Worm (Caenorhabditis elegans) whole organism, L2 larva: ENCODE measurements around the gene cest-35.2.

Source experiments
- F13H6.1 ChIP-seq: sonication (generic microtip); optimal IDR thresholded peaks from 2 replicates; lab custom pipeline; 2016; ENCODE audit warnings: missing genetic modification characterization, missing compliant biosample characterization
- ZK546.5 ChIP-seq: sonication (generic microtip); optimal IDR thresholded peaks from 2 replicates; lab custom pipeline; 2017; ENCODE audit warnings: missing biosample characterization, missing genetic modification characterization
- aly-2 ChIP-seq: fragments of 150-350 bp; optimal IDR thresholded peaks from 2 replicates; lab custom pipeline; 2014; ENCODE audit warnings: missing biosample characterization, missing genetic modification characterization
- ama-1 ChIP-seq: fragments of 150-350 bp; optimal IDR thresholded peaks from 2 replicates; lab custom pipeline; 2018; ENCODE audit warnings: inconsistent platforms
- blmp-1 ChIP-seq: sonication (generic microtip); optimal IDR thresholded peaks from 2 replicates; lab custom pipeline; 2017; ENCODE audit warnings: missing genetic modification characterization, mild to moderate bottlenecking, missing compliant biosample characterization, antibody characterized with exemption, moderate library complexity; ENCODE audit not compliant: insufficient read depth
- ceh-82 ChIP-seq: fragments of 150-350 bp; optimal IDR thresholded peaks from 2 replicates; lab custom pipeline; 2014; ENCODE audit warnings: missing biosample characterization, missing genetic modification characterization
- egl-27 ChIP-seq: sonication (generic microtip); optimal IDR thresholded peaks from 3 replicates; lab custom pipeline; 2017; ENCODE audit warnings: missing biosample characterization, missing genetic modification reagents, missing genetic modification characterization
- elt-1 ChIP-seq: fragments of 150-350 bp; optimal IDR thresholded peaks from 2 replicates; lab custom pipeline; 2014; ENCODE audit warnings: missing biosample characterization, missing genetic modification characterization
- elt-3 ChIP-seq: sonication (generic microtip); optimal IDR thresholded peaks from 2 replicates; lab custom pipeline; 2017; ENCODE audit warnings: missing biosample characterization, missing genetic modification characterization
- fos-1 ChIP-seq: fragments of 150-350 bp; optimal IDR thresholded peaks from 2 replicates; lab custom pipeline; 2014; ENCODE audit warnings: missing biosample characterization, missing genetic modification characterization
- lin-11 ChIP-seq: fragments of 150-350 bp; sonication (generic microtip); optimal IDR thresholded peaks from 2 replicates; lab custom pipeline; 2014; ENCODE audit warnings: missing biosample characterization, missing genetic modification characterization, inconsistent platforms, mixed read lengths
- lin-13 ChIP-seq: fragments of 150-350 bp; optimal IDR thresholded peaks from 2 replicates; lab custom pipeline; 2014; ENCODE audit warnings: missing biosample characterization, missing genetic modification reagents, missing genetic modification characterization
- lin-39 ChIP-seq: fragments of 150-350 bp; optimal IDR thresholded peaks from 2 replicates; lab custom pipeline; 2014; ENCODE audit warnings: missing biosample characterization, missing genetic modification reagents, missing genetic modification characterization
- lsy-2 ChIP-seq, 2 experiments: fragments of 150-350 bp in 1 of 2; sonication (generic microtip) in 1 of 2; optimal IDR thresholded peaks; 2 replicates each; lab custom pipeline; 2014 to 2017; ENCODE audit warnings: missing biosample characterization in 2 of 2, missing genetic modification characterization in 2 of 2
- mab-5 ChIP-seq: fragments of 150-350 bp; optimal IDR thresholded peaks from 2 replicates; lab custom pipeline; 2014; ENCODE audit warnings: missing biosample characterization, missing genetic modification characterization
- mbf-1 ChIP-seq: sonication (generic microtip); optimal IDR thresholded peaks from 2 replicates; lab custom pipeline; 2017; ENCODE audit warnings: missing biosample characterization, missing genetic modification characterization
- mdl-1 ChIP-seq, 2 experiments: fragments of 150-350 bp in 1 of 2; sonication (generic microtip) in 1 of 2; optimal IDR thresholded peaks; 2 replicates each; lab custom pipeline; 2017; ENCODE audit warnings: missing biosample characterization in 2 of 2, missing genetic modification characterization in 2 of 2
- nhr-10 ChIP-seq: sonication (generic microtip); optimal IDR thresholded peaks from 2 replicates; lab custom pipeline; 2017; ENCODE audit warnings: missing biosample characterization, missing genetic modification characterization
- nhr-12 ChIP-seq: fragments of 150-350 bp; optimal IDR thresholded peaks from 2 replicates; lab custom pipeline; 2014; ENCODE audit warnings: missing biosample characterization, missing genetic modification characterization
- nhr-129 ChIP-seq: fragments of 150-350 bp; optimal IDR thresholded peaks from 2 replicates; lab custom pipeline; 2014; ENCODE audit warnings: missing biosample characterization, missing genetic modification characterization
- nhr-23 ChIP-seq: fragments of 150-350 bp; optimal IDR thresholded peaks from 2 replicates; lab custom pipeline; 2014; ENCODE audit warnings: missing biosample characterization, missing genetic modification reagents, missing genetic modification characterization
- nhr-25 ChIP-seq: fragments of 150-350 bp; sonication (generic microtip); optimal IDR thresholded peaks from 3 replicates; lab custom pipeline; 2014; ENCODE audit warnings: missing biosample characterization, missing genetic modification characterization
- nhr-77 ChIP-seq: fragments of 150-350 bp; optimal IDR thresholded peaks from 2 replicates; lab custom pipeline; 2014; ENCODE audit warnings: missing biosample characterization, missing genetic modification characterization
- peb-1 ChIP-seq: fragments of 150-350 bp; optimal IDR thresholded peaks from 2 replicates; lab custom pipeline; 2014; ENCODE audit warnings: missing biosample characterization, missing genetic modification characterization
- sem-4 ChIP-seq: fragments of 150-350 bp; optimal IDR thresholded peaks from 2 replicates; lab custom pipeline; 2014; ENCODE audit warnings: missing biosample characterization, missing genetic modification reagents, missing genetic modification characterization
- skn-1 ChIP-seq: sonication (generic microtip); optimal IDR thresholded peaks from 2 replicates; lab custom pipeline; 2017; ENCODE audit warnings: missing biosample characterization, missing genetic modification characterization
- sma-9 ChIP-seq, 2 experiments: fragments of 150-350 bp in 1 of 2; sonication (generic microtip) in 1 of 2; optimal IDR thresholded peaks; 2 replicates each; lab custom pipeline; 2014 to 2016; ENCODE audit warnings: missing genetic modification characterization in 2 of 2, mild to moderate bottlenecking in 1 of 2, missing biosample characterization in 1 of 2, missing compliant biosample characterization in 1 of 2, missing genetic modification reagents in 1 of 2, moderate library complexity in 1 of 2
- snpc-4 ChIP-seq: fragments of 150-350 bp; optimal IDR thresholded peaks from 2 replicates; lab custom pipeline; 2014; ENCODE audit warnings: missing biosample characterization, missing genetic modification characterization
- unc-39 ChIP-seq: fragments of 150-350 bp; optimal IDR thresholded peaks from 2 replicates; lab custom pipeline; 2014; ENCODE audit warnings: missing biosample characterization, missing genetic modification characterization
- unc-55 ChIP-seq: fragments of 150-350 bp; sonication (generic microtip); optimal IDR thresholded peaks from 3 replicates; lab custom pipeline; 2014; ENCODE audit warnings: missing biosample characterization, missing genetic modification reagents, missing genetic modification characterization
- zag-1 ChIP-seq: fragments of 150-350 bp; optimal IDR thresholded peaks from 2 replicates; lab custom pipeline; 2014; ENCODE audit warnings: missing biosample characterization, missing genetic modification characterization
- ztf-1 ChIP-seq: fragments of 200-800 bp; sonication (Bioruptor generic); conservative IDR thresholded peaks from 2 replicates; pipeline ENCODE4 v1.3.6; 2022; ENCODE audit warnings: missing genetic modification characterization, missing compliant biosample characterization
- ztf-4 ChIP-seq: fragments of 150-350 bp; optimal IDR thresholded peaks from 2 replicates; lab custom pipeline; 2014; ENCODE audit warnings: missing biosample characterization, missing genetic modification characterization

The cest-35.2 gene

ce11 chrV:5265581-5265980 lies 28.6 kb upstream of the cest-35.2 start, which contains the start of the genes srt-69 and B0238.12:
Gene srt-69 (minus strand): TSS chrV:5265681.
Gene B0238.12 (plus strand): TSS chrV:5265844.
- no peak for TF ChIP-seq snpc-4 (tag; lab: Kevin White, UChicago)
- no peak for TF ChIP-seq lin-11 (tag; lab: Kevin White, UChicago)
- no peak for TF ChIP-seq sma-9 (GFP tag; optimal IDR thresholded peaks at IDR 0.05; lab: Kevin White, UChicago)
- TF ChIP-seq sma-9 (tag; optimal IDR thresholded peaks at IDR 0.05; lab: Kevin White, UChicago) = no peak
- TF ChIP-seq zag-1 (tag; lab: Kevin White, UChicago) = no peak
- TF ChIP-seq nhr-23 = no peak
- TF ChIP-seq nhr-25 (tag; lab: Kevin White, UChicago) = no peak
- TF ChIP-seq mdl-1 (tag; optimal IDR thresholded peaks at IDR 0.05; lab: Kevin White, UChicago) = no peak

- no peak for TF ChIP-seq peb-1
- no peak for TF ChIP-seq ztf-4 (tag; lab: Kevin White, UChicago)
- no peak for TF ChIP-seq nhr-129 (tag; lab: Kevin White, UChicago)
- no peak for TF ChIP-seq nhr-77 (tag; lab: Kevin White, UChicago)
- TF ChIP-seq aly-2 = no peak
- TF ChIP-seq lin-11 (tag; lab: Kevin White, UChicago) = no peak
- no peak for TF ChIP-seq lsy-2 (tag; optimal IDR thresholded peaks at IDR 0.05; lab: Kevin White, UChicago)
- no peak for TF ChIP-seq sma-9 (GFP tag; optimal IDR thresholded peaks at IDR 0.05; lab: Kevin White, UChicago)
- TF ChIP-seq sma-9 (tag; optimal IDR thresholded peaks at IDR 0.05; lab: Kevin White, UChicago) = no peak
- TF ChIP-seq unc-39 (tag; lab: Kevin White, UChicago) = no peak
- no peak for TF ChIP-seq nhr-12
- TF ChIP-seq skn-1 (tag; lab: Kevin White, UChicago) = no peak
- TF ChIP-seq snpc-4 (tag; lab: Kevin White, UChicago) = no peak
- TF ChIP-seq nhr-23 = no peak
- TF ChIP-seq elt-3 (tag; lab: Kevin White, UChicago) = no peak
- no peak for TF ChIP-seq F13H6.1 (tag; lab: Kevin White, UChicago)
- TF ChIP-seq ZK546.5 (tag; lab: Kevin White, UChicago) = no peak
- TF ChIP-seq nhr-25 (tag; lab: Kevin White, UChicago) = no peak
- TF ChIP-seq lin-39 (tag; lab: Kevin White, UChicago) = no peak
These were observed 26.0 kb upstream of the cest-35.2 start, which contains the start of gene cest-30 for ce11 chrV:5262999-5263398. Gene cest-30 (minus strand): TSS chrV:5263099.

ce11 chrV:5259448-5259847 lies 22.4 kb upstream of the cest-35.2 start, which contains the start of gene srt-70:
Gene srt-70 (minus strand): TSS chrV:5259548.
- no peak for TF ChIP-seq sem-4 (tag; lab: Kevin White, UChicago)
- no peak for TF ChIP-seq fos-1 (tag; lab: Kevin White, UChicago)
- TF ChIP-seq ama-1 = no peak
- no peak for TF ChIP-seq mbf-1 (tag; lab: Kevin White, UChicago)
- no peak for TF ChIP-seq nhr-10 (tag; lab: Kevin White, UChicago)
- TF ChIP-seq elt-1 (tag; lab: Kevin White, UChicago) = no peak
- no peak for TF ChIP-seq lin-39 (tag; lab: Kevin White, UChicago)
- no peak for TF ChIP-seq ZK546.5 (tag; lab: Kevin White, UChicago)
- TF ChIP-seq mab-5 (tag; lab: Kevin White, UChicago) = no peak
- TF ChIP-seq nhr-23 = no peak
- TF ChIP-seq ceh-82 (tag; lab: Kevin White, UChicago) = no peak
- TF ChIP-seq unc-39 (tag; lab: Kevin White, UChicago) = no peak
- TF ChIP-seq ztf-1 (GFP tag; lab: Robert Waterston, UW) = no peak
- TF ChIP-seq ztf-4 (tag; lab: Kevin White, UChicago) = no peak
- no peak for TF ChIP-seq lin-13 (GFP tag; lab: Kevin White, UChicago)
- no peak for TF ChIP-seq sma-9 (GFP tag; optimal IDR thresholded peaks at IDR 0.05; lab: Kevin White, UChicago)
- TF ChIP-seq sma-9 (tag; optimal IDR thresholded peaks at IDR 0.05; lab: Kevin White, UChicago) = no peak
- TF ChIP-seq skn-1 (tag; lab: Kevin White, UChicago) = no peak
- TF ChIP-seq unc-55 (GFP tag; lab: Kevin White, UChicago) = no peak
- no peak for TF ChIP-seq egl-27 (tag; lab: Kevin White, UChicago)
- TF ChIP-seq peb-1 = no peak

- TF ChIP-seq egl-27 (tag; lab: Kevin White, UChicago) (no peak), blmp-1 (no peak), mab-5 (tag; lab: Kevin White, UChicago) (no peak)
These were observed 20.3 kb upstream of the cest-35.2 start, which contains the start of gene srt-67 for ce11 chrV:5257358-5257757. Gene srt-67 (minus strand): TSS chrV:5257458.
